Worm (Caenorhabditis elegans) whole organism, L1 larva: ENCODE results near the gene fbxa-113.

Experiments used
- aha-1 ChIP-seq: fragments of 150-350 bp; optimal IDR thresholded peaks from 2 replicates; lab custom pipeline; 2014; ENCODE audit warnings: missing biosample characterization, missing genetic modification characterization
- ama-1 ChIP-seq: fragments of 150-350 bp; optimal IDR thresholded peaks from 2 replicates; lab custom pipeline; 2014
- ceh-82 ChIP-seq, 3 experiments: fragments of 150-350 bp in 1 of 3; sonication (generic microtip) in 2 of 3; optimal IDR thresholded peaks; 2 replicates each; lab custom pipeline; 2014 to 2017; ENCODE audit warnings: missing biosample characterization in 3 of 3, missing genetic modification characterization in 3 of 3
- ceh-90 ChIP-seq: sonication (generic microtip); optimal IDR thresholded peaks from 2 replicates; lab custom pipeline; 2016; ENCODE audit warnings: missing genetic modification characterization, missing compliant biosample characterization
- lin-13 ChIP-seq: fragments of 150-350 bp; optimal IDR thresholded peaks from 2 replicates; lab custom pipeline; 2014; ENCODE audit warnings: missing biosample characterization, missing genetic modification reagents, missing genetic modification characterization
- mef-2 ChIP-seq: fragments of 150-350 bp; optimal IDR thresholded peaks from 2 replicates; lab custom pipeline; 2014; ENCODE audit warnings: missing biosample characterization, missing genetic modification characterization
- nhr-77 ChIP-seq: fragments of 150-350 bp; optimal IDR thresholded peaks from 2 replicates; lab custom pipeline; 2014; ENCODE audit warnings: missing biosample characterization, missing genetic modification characterization
- nhr-90 ChIP-seq: sonication (generic microtip); optimal IDR thresholded peaks from 2 replicates; lab custom pipeline; 2016; ENCODE audit warnings: mild to moderate bottlenecking, missing genetic modification characterization, missing compliant biosample characterization; ENCODE audit not compliant: poor library complexity
- snpc-4 ChIP-seq: fragments of 150-350 bp; optimal IDR thresholded peaks from 2 replicates; lab custom pipeline; 2014; ENCODE audit warnings: missing biosample characterization, missing genetic modification characterization
- unc-62 ChIP-seq: fragments of 150-350 bp; optimal IDR thresholded peaks from 2 replicates; lab custom pipeline; 2014; ENCODE audit warnings: missing biosample characterization, missing genetic modification reagents, missing genetic modification characterization

DNA sequence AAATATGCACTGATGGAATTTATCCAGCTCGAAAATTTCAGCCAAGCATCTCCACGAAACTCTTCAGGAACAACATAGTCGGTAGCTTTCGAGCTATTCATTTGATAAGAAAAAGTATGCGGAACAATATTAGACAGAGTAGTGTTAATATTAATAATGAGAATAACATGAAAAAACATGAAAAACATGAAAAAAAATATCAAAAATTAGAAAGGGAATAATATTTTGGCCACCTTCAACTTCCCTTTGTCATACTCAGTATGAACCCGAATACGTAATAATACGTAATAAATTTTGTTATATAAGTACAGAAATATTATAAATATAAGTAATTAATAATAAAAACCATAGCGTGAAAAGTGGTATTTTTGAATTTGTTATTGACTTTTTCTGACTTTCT is 31.2 kb upstream of the fbxa-113 start, which contains the start of gene srw-39:
- TF ChIP-seq ama-1 (lab: Kevin White, UChicago), result no peak
- TF ChIP-seq lin-13 (GFP tag; lab: Kevin White, UChicago), result no peak
- no peak for TF ChIP-seq aha-1
- TF ChIP-seq nhr-90 (tag; lab: Kevin White, UChicago), result no peak
- no peak for TF ChIP-seq ceh-82 (tag; optimal IDR thresholded peaks at IDR 0.05; lab: Kevin White, UChicago)
- TF ChIP-seq ceh-90 (tag; lab: Kevin White, UChicago), result no peak
- TF ChIP-seq snpc-4 (tag; lab: Kevin White, UChicago), result no peak
- no peak for TF ChIP-seq unc-62
- no peak for TF ChIP-seq mef-2 (tag; lab: Kevin White, UChicago)
- no peak for TF ChIP-seq nhr-77
